Worm (Caenorhabditis elegans): ENCODE results near the gene T13C2.3.

DNA sequence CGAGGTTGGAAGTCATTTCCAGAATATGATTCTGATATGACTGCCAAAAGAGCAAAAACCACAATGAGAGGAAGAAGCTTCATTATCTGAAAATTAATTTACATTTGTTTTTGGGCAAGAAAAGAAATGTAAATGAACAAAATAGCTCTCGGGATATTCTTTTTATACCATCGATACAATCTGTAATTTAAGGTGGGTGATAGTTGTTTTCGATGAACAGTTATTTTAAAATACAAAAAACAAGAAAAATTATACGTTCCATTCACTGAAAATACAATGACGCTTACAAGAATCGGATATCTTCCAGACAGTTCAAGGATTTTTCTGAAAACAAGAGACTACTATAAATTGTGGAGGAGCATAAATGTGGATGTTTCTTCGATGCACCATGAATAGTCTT, 44.4 kb upstream of the T13C2.3 start, which contains the start of gene ins-15:
- TF ChIP-seq unc-55 (GFP tag; optimal IDR thresholded peaks at IDR 0.05): no peak
- no peak for TF ChIP-seq nhr-11 (tag; optimal IDR thresholded peaks at IDR 0.05)
- no peak for TF ChIP-seq lin-39 (tag; optimal IDR thresholded peaks at IDR 0.05)
- TF ChIP-seq blmp-1 (tag; optimal IDR thresholded peaks at IDR 0.05; ENCODE audit: insufficient read depth): no peak
- TF ChIP-seq nhr-12 (tag; optimal IDR thresholded peaks at IDR 0.05): no peak
- no peak for TF ChIP-seq ama-1 (optimal IDR thresholded peaks at IDR 0.05)
- TF ChIP-seq snpc-4 (tag; optimal IDR thresholded peaks at IDR 0.05): no peak
- no peak for TF ChIP-seq skn-1 (tag; optimal IDR thresholded peaks at IDR 0.05)
- TF ChIP-seq nhr-237 (tag; optimal IDR thresholded peaks at IDR 0.05): no peak
- TF ChIP-seq sem-4 (tag; optimal IDR thresholded peaks at IDR 0.05): no peak

Data from whole organism, L2 larva.